Worm (Caenorhabditis elegans): ENCODE results near the gene F10G7.9.

ce11 chrII:4658245-4658644 is 48.0 kb downstream of the F10G7.9 start:
- TF ChIP-seq ahr-1 (tag; optimal IDR thresholded peaks at IDR 0.05) (no peak), T23F11.4 (GFP tag; optimal IDR thresholded peaks at IDR 0.05) (no peak), syd-9 (tag; optimal IDR thresholded peaks at IDR 0.05) (no peak), ama-1 (optimal IDR thresholded peaks at IDR 0.05) (no peak), ceh-9 (tag; optimal IDR thresholded peaks at IDR 0.05) (no peak), nhr-11 (tag; optimal IDR thresholded peaks at IDR 0.05) (no peak), ceh-2 (tag; optimal IDR thresholded peaks at IDR 0.05) (no peak), nfya-1 (tag; optimal IDR thresholded peaks at IDR 0.05) (no peak), dmd-4 (tag; optimal IDR thresholded peaks at IDR 0.05; ENCODE audit: borderline replicate concordance) (no peak), pqm-1 (tag; optimal IDR thresholded peaks at IDR 0.05) (no peak)
